Fruit fly (Drosophila melanogaster) whole organism, adult: ENCODE measurements around the gene Bin1.

Experiments
- CG11617 ChIP-seq: fragments of 200-800 bp; sonication (Bioruptor generic); optimal IDR thresholded peaks from 2 replicates; lab custom pipeline; 2017; ENCODE audit warnings: mild to moderate bottlenecking, missing biosample characterization, missing genetic modification reagents, missing genetic modification characterization
- CG12768 ChIP-seq: fragments of 200-800 bp; sonication (Bioruptor generic); optimal IDR thresholded peaks from 2 replicates; lab custom pipeline; 2017; ENCODE audit warnings: missing biosample characterization, missing genetic modification characterization, mild to moderate bottlenecking, moderate library complexity, missing genetic modification reagents
- CG7101 ChIP-seq: fragments of 200-800 bp; sonication (Bioruptor generic); optimal IDR thresholded peaks from 2 replicates; lab custom pipeline; 2018; ENCODE audit warnings: missing biosample characterization, mild to moderate bottlenecking, missing genetic modification characterization, moderate library complexity
- Clk ChIP-seq: fragments of 200-800 bp; sonication (Bioruptor generic); optimal IDR thresholded peaks from 2 replicates; lab custom pipeline; 2017; ENCODE audit warnings: missing biosample characterization, missing genetic modification characterization
- Hr96 ChIP-seq: fragments of 200-800 bp; sonication (Bioruptor generic); optimal IDR thresholded peaks from 2 replicates; lab custom pipeline; 2016; ENCODE audit warnings: missing biosample characterization, missing genetic modification characterization
- Mnt ChIP-seq: fragments of 200-800 bp; sonication (Bioruptor generic); optimal IDR thresholded peaks from 2 replicates; lab custom pipeline; 2016; ENCODE audit warnings: missing biosample characterization, mild to moderate bottlenecking, missing genetic modification characterization
- cic ChIP-seq: fragments of 200-800 bp; sonication (Bioruptor generic); optimal IDR thresholded peaks from 2 replicates; lab custom pipeline; 2017; ENCODE audit warnings: missing biosample characterization, mild to moderate bottlenecking, missing genetic modification characterization, moderate library complexity
- kay ChIP-seq: fragments of 200-800 bp; sonication (Bioruptor generic); peaks from one replicate; lab custom pipeline; 2016; ENCODE audit warnings: missing biosample characterization, missing genetic modification characterization, borderline replicate concordance
- tj ChIP-seq: fragments of 200-800 bp; sonication (Bioruptor generic); optimal IDR thresholded peaks from 3 replicates; lab custom pipeline; 2017; ENCODE audit warnings: missing biosample characterization, mild to moderate bottlenecking, missing genetic modification characterization, moderate library complexity
- toe ChIP-seq: fragments of 200-800 bp; sonication (Bioruptor generic); optimal IDR thresholded peaks from 2 replicates; lab custom pipeline; 2016; ENCODE audit warnings: missing biosample characterization, missing genetic modification characterization

DNA sequence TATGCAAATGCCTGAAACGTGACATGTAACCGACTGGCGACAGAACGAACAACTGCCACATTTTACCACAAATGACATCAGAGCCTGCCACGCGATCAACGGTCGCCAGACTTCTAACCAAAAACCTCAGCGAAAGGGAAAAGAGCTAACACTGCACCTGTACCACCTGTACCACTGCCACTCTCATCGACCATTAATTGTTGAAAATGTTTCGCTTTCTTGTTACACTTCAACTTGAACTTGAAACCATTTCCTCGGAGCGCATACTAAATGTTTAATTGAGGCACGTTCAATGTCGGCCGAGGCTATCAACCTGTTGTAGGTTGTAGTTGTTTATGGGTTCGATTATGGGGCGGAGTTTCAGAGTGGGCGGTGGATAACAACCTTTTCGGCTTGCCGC lies 12.8 kb downstream of the Bin1 start:
- no peak for TF ChIP-seq toe (GFP tag; lab: Kevin White, UChicago)
- no peak for TF ChIP-seq CG7101 (tag; lab: Kevin White, UChicago)
- no peak for TF ChIP-seq Clk
- no peak for TF ChIP-seq tj (GFP tag; lab: Kevin White, UChicago)
- no peak for TF ChIP-seq CG12768 (GFP tag; lab: Kevin White, UChicago)
- no peak for TF ChIP-seq CG11617
- TF ChIP-seq Hr96: no peak
- TF ChIP-seq kay (GFP tag; lab: Kevin White, UChicago): no peak
- no peak for TF ChIP-seq cic (GFP tag; lab: Kevin White, UChicago)
- no peak for TF ChIP-seq Mnt (GFP tag; lab: Kevin White, UChicago)
